Worm (Caenorhabditis elegans) whole organism, L1 larva: ENCODE measurements around the gene Y66C5A.1.

Source experiments
- aly-2 ChIP-seq: fragments of 150-350 bp; optimal IDR thresholded peaks from 2 replicates; lab custom pipeline; 2014; ENCODE audit warnings: missing biosample characterization, missing genetic modification characterization
- elt-2 ChIP-seq: sonication (generic microtip); optimal IDR thresholded peaks from 2 replicates; lab custom pipeline; 2016; ENCODE audit warnings: missing genetic modification characterization, mild to moderate bottlenecking, inconsistent platforms, missing compliant biosample characterization, missing genetic modification reagents
- jun-1 ChIP-seq: fragments of 150-350 bp; optimal IDR thresholded peaks from 2 replicates; lab custom pipeline; 2014; ENCODE audit warnings: missing biosample characterization, missing genetic modification reagents, missing genetic modification characterization
- lir-3 ChIP-seq: sonication (generic microtip); optimal IDR thresholded peaks from 2 replicates; lab custom pipeline; 2016; ENCODE audit warnings: mild to moderate bottlenecking, missing genetic modification characterization, moderate library complexity, missing compliant biosample characterization; ENCODE audit not compliant: poor library complexity
- lsy-2 ChIP-seq, 2 experiments: fragments of 150-350 bp; optimal IDR thresholded peaks; 2 replicates each; lab custom pipeline; 2014; ENCODE audit warnings: missing biosample characterization in 2 of 2, missing genetic modification characterization in 2 of 2
- nhr-237 ChIP-seq: fragments of 150-350 bp; optimal IDR thresholded peaks from 2 replicates; lab custom pipeline; 2014; ENCODE audit warnings: missing biosample characterization, missing genetic modification characterization
- pax-3 ChIP-seq: fragments of 200-800 bp; sonication (Bioruptor generic); optimal IDR thresholded peaks from 2 replicates; lab custom pipeline; 2018; ENCODE audit warnings: mild to moderate bottlenecking, missing genetic modification characterization, moderate library complexity, missing compliant biosample characterization
- pqm-1 ChIP-seq: sonication (generic microtip); optimal IDR thresholded peaks from 3 replicates; lab custom pipeline; 2017; ENCODE audit warnings: missing biosample characterization, missing genetic modification characterization
- sox-4 ChIP-seq: sonication (generic microtip); optimal IDR thresholded peaks from 2 replicates; lab custom pipeline; 2016; ENCODE audit warnings: missing genetic modification characterization, missing compliant biosample characterization
- sptf-1 ChIP-seq: fragments of 150-350 bp; optimal IDR thresholded peaks from 2 replicates; lab custom pipeline; 2014; ENCODE audit warnings: missing biosample characterization, missing genetic modification characterization
- unc-130 ChIP-seq: fragments of 150-350 bp; optimal IDR thresholded peaks from 2 replicates; lab custom pipeline; 2017; ENCODE audit warnings: missing biosample characterization, missing genetic modification characterization, inconsistent platforms
- xbp-1 ChIP-seq: sonication (generic microtip); optimal IDR thresholded peaks from 2 replicates; lab custom pipeline; 2016; ENCODE audit warnings: missing genetic modification characterization, missing compliant biosample characterization

- TF ChIP-seq sptf-1 (tag; lab: Kevin White, UChicago) (no peak), unc-130 (tag; lab: Kevin White, UChicago) (no peak), lsy-2 (tag; optimal IDR thresholded peaks at IDR 0.05; lab: Kevin White, UChicago) (no peak), aly-2 (tag; lab: Kevin White, UChicago) (no peak), lir-3 (no peak), sox-4 (tag; lab: Kevin White, UChicago) (no peak), xbp-1 (tag; lab: Kevin White, UChicago) (no peak), pqm-1 (no peak), jun-1 (tag; lab: Kevin White, UChicago) (no peak), nhr-237 (tag; lab: Kevin White, UChicago) (no peak), pax-3 (tag; lab: Kevin White, UChicago) (no peak), elt-2 (tag; lab: Kevin White, UChicago) (no peak)
Measured at ce11 chrX:14466532-14466931, 11.2 kb upstream of the Y66C5A.1 start, which contains the start of gene M163.21.
